Fruit fly (Drosophila melanogaster) whole organism, embryonic: Measurements from ENCODE around the gene CG1092.

ENCODE experiments used
- B-H2 ChIP-seq: fragments of 200-800 bp; sonication (Bioruptor generic); optimal IDR thresholded peaks from 2 replicates; lab custom pipeline; 2018; ENCODE audit warnings: missing biosample characterization, mild to moderate bottlenecking, missing genetic modification characterization
- CG1024 ChIP-seq: fragments of 200-800 bp; sonication (Bioruptor generic); IDR thresholded peaks from 2 replicates; pipeline ENCODE4 v1.3.6; 2022; ENCODE audit warnings: missing biosample characterization, missing genetic modification characterization
- CG10431 ChIP-seq: fragments of 200-800 bp; sonication (Bioruptor generic); optimal IDR thresholded peaks from 3 replicates; lab custom pipeline; 2018; ENCODE audit warnings: missing biosample characterization, mild to moderate bottlenecking, missing genetic modification characterization
- CG10979 ChIP-seq: fragments of 200-800 bp; sonication (Bioruptor generic); optimal IDR thresholded peaks from 2 replicates; lab custom pipeline; 2018; ENCODE audit warnings: missing biosample characterization, mild to moderate bottlenecking, missing genetic modification characterization, moderate library complexity
- CG11247 ChIP-seq: fragments of 200-800 bp; sonication (Bioruptor generic); IDR thresholded peaks from 2 replicates; pipeline ENCODE4 v1.3.6; 2022; ENCODE audit warnings: missing biosample characterization, missing genetic modification characterization
- CG11723 ChIP-seq: fragments of 200-800 bp; sonication (Bioruptor generic); optimal IDR thresholded peaks from 2 replicates; lab custom pipeline; 2017; ENCODE audit warnings: missing biosample characterization, mild to moderate bottlenecking, missing genetic modification characterization
- CG14860 ChIP-seq: fragments of 200-800 bp; sonication (Bioruptor generic); IDR thresholded peaks from 3 replicates; pipeline ENCODE4 v1.3.6; 2022; ENCODE audit warnings: missing biosample characterization, missing genetic modification characterization; ENCODE audit not compliant: partially characterized antibody
- CG17359 ChIP-seq: fragments of 200-800 bp; sonication (Bioruptor generic); optimal IDR thresholded peaks from 3 replicates; lab custom pipeline; 2018; ENCODE audit warnings: missing biosample characterization, mild to moderate bottlenecking, missing genetic modification characterization, moderate library complexity
- CG18476 ChIP-seq: fragments of 200-800 bp; sonication (Bioruptor generic); optimal IDR thresholded peaks from 2 replicates; lab custom pipeline; 2016; ENCODE audit warnings: missing biosample characterization, mild to moderate bottlenecking, missing genetic modification characterization
- CG18764 ChIP-seq: fragments of 200-800 bp; sonication (Bioruptor generic); optimal IDR thresholded peaks from 3 replicates; lab custom pipeline; 2016; ENCODE audit warnings: missing biosample characterization, missing genetic modification characterization
- CG2889 ChIP-seq: fragments of 200-800 bp; sonication (Bioruptor generic); IDR thresholded peaks from 3 replicates; pipeline ENCODE4 v1.3.6; 2022; ENCODE audit warnings: missing biosample characterization, missing genetic modification characterization
- CG31365 ChIP-seq: fragments of 200-800 bp; sonication (Bioruptor generic); optimal IDR thresholded peaks from 2 replicates; lab custom pipeline; 2018; ENCODE audit warnings: missing biosample characterization, mild to moderate bottlenecking, missing genetic modification characterization
- CG4282 ChIP-seq: fragments of 200-800 bp; sonication (Bioruptor generic); optimal IDR thresholded peaks from 2 replicates; lab custom pipeline; 2016; ENCODE audit warnings: missing biosample characterization, missing genetic modification characterization
- CG4617 ChIP-seq: fragments of 200-800 bp; sonication (Bioruptor generic); optimal IDR thresholded peaks from 3 replicates; lab custom pipeline; 2016; ENCODE audit warnings: missing biosample characterization, missing genetic modification characterization, borderline replicate concordance
- CG6654 ChIP-seq: fragments of 200-800 bp; sonication (Bioruptor generic); optimal IDR thresholded peaks from 2 replicates; lab custom pipeline; 2017; ENCODE audit warnings: missing biosample characterization, mild to moderate bottlenecking, missing genetic modification characterization
- CG6813 ChIP-seq: fragments of 200-800 bp; sonication (Bioruptor generic); optimal IDR thresholded peaks from 2 replicates; lab custom pipeline; 2017; ENCODE audit warnings: missing biosample characterization, missing genetic modification characterization, mild to moderate bottlenecking, moderate library complexity, missing genetic modification reagents
- CG7987 ChIP-seq: fragments of 200-800 bp; sonication (Bioruptor generic); optimal IDR thresholded peaks from 2 replicates; lab custom pipeline; 2018; ENCODE audit warnings: missing biosample characterization, mild to moderate bottlenecking, missing genetic modification characterization, moderate library complexity
- CG8765 ChIP-seq: fragments of 200-800 bp; sonication (Bioruptor generic); IDR thresholded peaks from 2 replicates; pipeline ENCODE4 v1.3.6; 2022; ENCODE audit warnings: missing biosample characterization, missing genetic modification characterization
- CG8944 ChIP-seq: fragments of 200-800 bp; sonication (Bioruptor generic); optimal IDR thresholded peaks from 3 replicates; lab custom pipeline; 2016; ENCODE audit warnings: missing biosample characterization, missing genetic modification characterization
- CG9609 ChIP-seq: fragments of 200-800 bp; sonication (Bioruptor generic); optimal IDR thresholded peaks from 3 replicates; lab custom pipeline; 2016; ENCODE audit warnings: missing biosample characterization, missing genetic modification characterization
- CkIIα-i1 ChIP-seq: fragments of 200-800 bp; sonication (Bioruptor generic); IDR thresholded peaks from 2 replicates; pipeline ENCODE4 v1.3.6; 2022; ENCODE audit warnings: missing biosample characterization, missing genetic modification characterization
- CoRest ChIP-seq: fragments of 200-800 bp; sonication (Bioruptor generic); optimal IDR thresholded peaks from 3 replicates; lab custom pipeline; 2018; ENCODE audit warnings: missing biosample characterization, mild to moderate bottlenecking, missing genetic modification characterization, moderate library complexity
- Lhr ChIP-seq: fragments of 200-800 bp; sonication (Bioruptor generic); optimal IDR thresholded peaks from 3 replicates; lab custom pipeline; 2017; ENCODE audit warnings: mild to moderate bottlenecking, missing biosample characterization, missing genetic modification reagents, missing genetic modification characterization
- Stat92E ChIP-seq, 3 experiments: fragments of >200 bp in 2 of 3; fragments of 200-800 bp in 1 of 3; sonication (Bioruptor generic) in 1 of 3; optimal IDR thresholded peaks; 2 replicates each; lab custom pipeline; 2017 to 2019; ENCODE audit warnings: missing biosample characterization in 3 of 3, missing genetic modification characterization in 3 of 3, mild to moderate bottlenecking in 1 of 3, moderate library complexity in 1 of 3
- TFAM ChIP-seq: fragments of 200-800 bp; sonication (Bioruptor generic); optimal IDR thresholded peaks from 2 replicates; lab custom pipeline; 2017; ENCODE audit warnings: missing biosample characterization, missing genetic modification characterization, inconsistent platforms
- Usf ChIP-seq: fragments of 200-800 bp; sonication (Bioruptor generic); optimal IDR thresholded peaks from 2 replicates; lab custom pipeline; 2017; ENCODE audit warnings: missing genotype, missing biosample characterization, missing genetic modification characterization
- chm ChIP-seq: fragments of 200-800 bp; sonication (Bioruptor generic); IDR thresholded peaks from 2 replicates; pipeline ENCODE4 v1.3.6; 2022; ENCODE audit warnings: missing biosample characterization, missing genetic modification characterization
- chn ChIP-seq: fragments of 200-800 bp; sonication (Bioruptor generic); optimal IDR thresholded peaks from 2 replicates; lab custom pipeline; 2016; ENCODE audit warnings: missing biosample characterization, missing genetic modification characterization
- corto ChIP-seq: fragments of 200-800 bp; sonication (Bioruptor generic); optimal IDR thresholded peaks from 2 replicates; lab custom pipeline; 2016; ENCODE audit warnings: missing biosample characterization, mild to moderate bottlenecking, missing genetic modification characterization, moderate library complexity
- danr ChIP-seq: fragments of 200-800 bp; sonication (Bioruptor generic); IDR thresholded peaks from 2 replicates; pipeline ENCODE4 v1.3.6; 2022; ENCODE audit warnings: missing biosample characterization, missing genetic modification characterization
- dimm ChIP-seq: fragments of 200-800 bp; sonication (Bioruptor generic); IDR thresholded peaks from 2 replicates; pipeline ENCODE4 v1.3.6; 2022; ENCODE audit warnings: missing biosample characterization, missing genetic modification characterization
- fru ChIP-seq: fragments of >200 bp; optimal IDR thresholded peaks from 2 replicates; lab custom pipeline; 2017
- gcm2 ChIP-seq: fragments of 200-800 bp; sonication (Bioruptor generic); optimal IDR thresholded peaks from 2 replicates; lab custom pipeline; 2016; ENCODE audit warnings: missing biosample characterization, missing genetic modification characterization
- kah ChIP-seq: fragments of 200-800 bp; sonication (Bioruptor generic); optimal IDR thresholded peaks from 2 replicates; lab custom pipeline; 2018; ENCODE audit warnings: missing biosample characterization, mild to moderate bottlenecking, missing genetic modification characterization
- maf-S ChIP-seq: fragments of 200-800 bp; sonication (Bioruptor generic); optimal IDR thresholded peaks from 2 replicates; lab custom pipeline; 2016; ENCODE audit warnings: missing biosample characterization, missing genetic modification characterization
- mam ChIP-seq: fragments of 200-800 bp; sonication (Bioruptor generic); optimal IDR thresholded peaks from 3 replicates; lab custom pipeline; 2016; ENCODE audit warnings: missing biosample characterization, missing genetic modification characterization
- mirr ChIP-seq: fragments of 200-800 bp; sonication (Bioruptor generic); optimal IDR thresholded peaks from 3 replicates; lab custom pipeline; 2018; ENCODE audit warnings: missing biosample characterization, mild to moderate bottlenecking, missing genetic modification characterization
- nerfin-1 ChIP-seq: fragments of 200-800 bp; sonication (Bioruptor generic); optimal IDR thresholded peaks from 3 replicates; lab custom pipeline; 2019; ENCODE audit warnings: missing biosample characterization, mild to moderate bottlenecking, missing genetic modification characterization, moderate library complexity
- pfk ChIP-seq: fragments of 200-800 bp; sonication (Bioruptor generic); optimal IDR thresholded peaks from 2 replicates; lab custom pipeline; 2018; ENCODE audit warnings: missing biosample characterization, mild to moderate bottlenecking, missing genetic modification characterization, moderate library complexity
- prd ChIP-seq, 3 experiments: fragments of >200 bp in 2 of 3; fragments of 200-800 bp in 1 of 3; sonication (Bioruptor generic) in 1 of 3; optimal IDR thresholded peaks in 2 of 3; IDR thresholded peaks in 1 of 3; 2 replicates in 2 of 3; 3 replicates in 1 of 3; pipeline versions ENCODE4 v1.3.6 to Lab custom; 2017 to 2022; ENCODE audit warnings: missing biosample characterization in 1 of 3, missing genetic modification characterization in 1 of 3
- ro ChIP-seq: fragments of 200-800 bp; sonication (Bioruptor generic); IDR thresholded peaks from 2 replicates; pipeline ENCODE4 v1.3.6; 2022; ENCODE audit warnings: missing biosample characterization, missing genetic modification characterization
- row ChIP-seq: fragments of 200-800 bp; sonication (Bioruptor generic); IDR thresholded peaks from 3 replicates; pipeline ENCODE4 v1.3.6; 2022; ENCODE audit warnings: missing biosample characterization, missing genetic modification characterization
- salm ChIP-seq: fragments of 200-800 bp; sonication (Bioruptor generic); optimal IDR thresholded peaks from 2 replicates; lab custom pipeline; 2018; ENCODE audit warnings: missing biosample characterization, mild to moderate bottlenecking, missing genetic modification characterization
- sd ChIP-seq: fragments of 200-800 bp; sonication (Bioruptor generic); optimal IDR thresholded peaks from 3 replicates; lab custom pipeline; 2018; ENCODE audit warnings: missing biosample characterization, mild to moderate bottlenecking, missing genetic modification characterization, moderate library complexity
- sens-2 ChIP-seq: fragments of 200-800 bp; sonication (Bioruptor generic); IDR thresholded peaks from 2 replicates; pipeline ENCODE4 v1.3.6; 2022; ENCODE audit warnings: missing biosample characterization, missing genetic modification characterization
- slou ChIP-seq: fragments of 200-800 bp; sonication (Bioruptor generic); optimal IDR thresholded peaks from 3 replicates; lab custom pipeline; 2016; ENCODE audit warnings: missing biosample characterization, missing genetic modification characterization
- sqz ChIP-seq: fragments of 200-800 bp; sonication (Bioruptor generic); optimal IDR thresholded peaks from 3 replicates; lab custom pipeline; 2018; ENCODE audit warnings: missing biosample characterization, mild to moderate bottlenecking, missing genetic modification characterization
- trem ChIP-seq: fragments of 200-800 bp; optimal IDR thresholded peaks from 3 replicates; lab custom pipeline; 2019; ENCODE audit warnings: missing biosample characterization, mild to moderate bottlenecking, missing genetic modification characterization, moderate library complexity
- usp ChIP-seq: fragments of >200 bp; optimal IDR thresholded peaks from 2 replicates; lab custom pipeline; 2017; ENCODE audit warnings: missing biosample characterization, missing genetic modification characterization
- zf30C ChIP-seq: fragments of 200-800 bp; sonication (Bioruptor generic); optimal IDR thresholded peaks from 3 replicates; lab custom pipeline; 2018; ENCODE audit warnings: missing biosample characterization, mild to moderate bottlenecking, missing genetic modification characterization
- zfh1 ChIP-seq: fragments of 200-800 bp; sonication (Bioruptor generic); IDR thresholded peaks from 3 replicates; pipeline ENCODE4 v1.3.6; 2022; ENCODE audit warnings: missing biosample characterization, missing genetic modification characterization

Gene CG1092

DNA sequence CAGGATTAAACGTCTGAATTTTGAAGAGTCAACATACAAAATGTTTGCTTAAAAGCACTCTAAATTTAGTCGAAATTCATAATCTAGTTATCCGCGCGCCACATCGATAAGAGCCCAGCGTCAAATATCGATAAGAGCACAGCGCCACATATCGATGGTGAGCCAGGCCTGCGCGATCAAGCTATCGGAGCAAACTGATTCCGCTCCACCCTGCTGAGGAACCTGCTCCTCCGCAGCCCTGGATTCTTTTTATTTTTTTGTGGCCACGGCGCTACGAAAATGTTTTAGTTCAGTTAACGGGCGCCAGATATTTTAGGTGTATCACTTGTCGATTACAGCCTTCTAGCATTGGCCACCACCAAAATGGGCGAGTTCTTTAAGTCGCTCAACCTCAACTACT lies 45.8 kb upstream of the CG1092 start (continued):
- TF ChIP-seq zf30C (GFP tag; lab: Kevin White, UChicago) (no peak), prd (optimal IDR thresholded peaks at IDR 0.05; lab: Kevin White, UChicago) (no peak), prd (GFP tag; IDR thresholded peaks at IDR 0.05; lab: Robert Waterston, UW) (0 out of 3 replicates have a peak, but pooled peaks have one; percentile 11), maf-S (peak; percentile 27), CG6654 (no peak), danr (GFP tag; lab: Robert Waterston, UW) (no peak), CG7987 (GFP tag; lab: Kevin White, UChicago) (peak; percentile 22), CG10979 (peak; percentile 4), CG31365 (tag; lab: Kevin White, UChicago) (no peak), Stat92E (GFP tag; optimal IDR thresholded peaks at IDR 0.05; lab: Kevin White, UChicago) (peak in 1 of 3 experiments; percentile 6), row (GFP tag; lab: Robert Waterston, UW) (peak; percentile 73), mam (GFP tag; lab: Kevin White, UChicago) (peak; percentile 64), Usf (GFP tag; lab: Kevin White, UChicago) (no peak), CG4282 (GFP tag; lab: Kevin White, UChicago) (no peak), dimm (GFP tag; lab: Robert Waterston, UW) (no peak), pfk (GFP tag; lab: Kevin White, UChicago) (no peak), trem (peak; percentile 69), zfh1 (GFP tag; lab: Robert Waterston, UW) (peak; percentile 62; the same call in 1 of the 3 replicates), gcm2 (GFP tag; lab: Kevin White, UChicago) (no peak), CG8765 (no peak), usp (GFP tag; lab: Kevin White, UChicago) (no peak), CG18764 (GFP tag; lab: Kevin White, UChicago) (no peak), CG8944 (GFP tag; lab: Kevin White, UChicago) (peak; percentile 22), CG1024 (GFP tag; lab: Robert Waterston, UW) (no peak; the same call in 1 of the 2 replicates), kah (GFP tag; lab: Kevin White, UChicago) (no peak), mirr (GFP tag; lab: Kevin White, UChicago) (no peak), sd (no peak), corto (GFP tag; lab: Kevin White, UChicago) (no peak), CG11247 (GFP tag; lab: Robert Waterston, UW) (peak; percentile 41; the same call in 1 of the 2 replicates), CG6813 (GFP tag; lab: Kevin White, UChicago) (no peak), chm (peak; percentile 54; the same call in 1 of the 2 replicates), TFAM (GFP tag; lab: Kevin White, UChicago) (no peak), CkIIα-i1 (GFP tag; lab: Robert Waterston, UW) (no peak), salm (tag; lab: Kevin White, UChicago) (no peak), CG10431 (GFP tag; lab: Kevin White, UChicago) (no peak), chn (GFP tag; lab: Kevin White, UChicago) (peak; percentile 25), fru (lab: Kevin White, UChicago) (no peak), B-H2 (peak; percentile 62), Lhr (GFP tag; lab: Kevin White, UChicago) (peak; percentile 88), CoRest (tag; lab: Kevin White, UChicago) (peak; percentile 32), CG4617 (GFP tag; lab: Kevin White, UChicago) (peak; percentile 82), ro (GFP tag; lab: Robert Waterston, UW) (no peak), CG14860 (GFP tag; lab: Robert Waterston, UW) (peak; percentile 96), CG18476 (no peak), CG9609 (GFP tag; lab: Kevin White, UChicago) (peak; percentile 7), sqz (GFP tag; lab: Kevin White, UChicago) (no peak), slou (GFP tag; lab: Kevin White, UChicago) (no peak), sens-2 (GFP tag; lab: Robert Waterston, UW) (no peak), CG2889 (no peak), CG11723 (GFP tag; lab: Kevin White, UChicago) (no peak), CG17359 (tag; lab: Kevin White, UChicago) (no peak), nerfin-1 (no peak)
